In genomic region chr2L:4386926-4387550, dm6 we compare ENCODE assay signal across 1 fruit fly cellular context.
TF ChIP-seq lines count a peak whose summit lies in the region.

Gene Psf2 (minus strand): TSS chr2L:4387356.

TF ChIP-seq in whole organism, embryonic, 481 proteins besides CTCF, POLR2A, EP300 and RAD21 (continued from another document and continues in another):
- TF ChIP-seq salm (tag; optimal IDR thresholded peaks at IDR 0.05; lab: Kevin White, UChicago): no peak
- TF ChIP-seq CG4707 (GFP tag; optimal IDR thresholded peaks at IDR 0.05; lab: Kevin White, UChicago): no peak
- TF ChIP-seq H2.0 (GFP tag; IDR thresholded peaks at IDR 0.05; lab: Robert Waterston, UW): no peak
- TF ChIP-seq CG6272 (GFP tag; IDR thresholded peaks at IDR 0.05; lab: Robert Waterston, UW): no peak
- no peak for TF ChIP-seq grn (GFP tag; optimal IDR thresholded peaks at IDR 0.05; lab: Kevin White, UChicago)
- TF ChIP-seq mirr (GFP tag; optimal IDR thresholded peaks at IDR 0.05; lab: Kevin White, UChicago): no peak
- TF ChIP-seq CG17802 (tag; optimal IDR thresholded peaks at IDR 0.05; lab: Kevin White, UChicago): no peak
- TF ChIP-seq CG15696 (tag; optimal IDR thresholded peaks at IDR 0.05; lab: Kevin White, UChicago): no peak
- no peak for TF ChIP-seq crol (GFP tag; IDR thresholded peaks at IDR 0.05; lab: Robert Waterston, UW)
- no peak for TF ChIP-seq slbo (GFP tag; IDR thresholded peaks at IDR 0.05; lab: Robert Waterston, UW)
- no peak for TF ChIP-seq CG30403 (GFP tag; optimal IDR thresholded peaks at IDR 0.05; lab: Kevin White, UChicago)
- TF ChIP-seq Meics (GFP tag; optimal IDR thresholded peaks at IDR 0.05; lab: Kevin White, UChicago): no peak
- no peak for TF ChIP-seq CG18764 (GFP tag; optimal IDR thresholded peaks at IDR 0.05; lab: Kevin White, UChicago)
- no peak for TF ChIP-seq CG4404 (GFP tag; IDR thresholded peaks at IDR 0.05; lab: Robert Waterston, UW)
- no peak for TF ChIP-seq odd (GFP tag; optimal IDR thresholded peaks at IDR 0.05; lab: Kevin White, UChicago)
- TF ChIP-seq Max (GFP tag; optimal IDR thresholded peaks at IDR 0.05; lab: Kevin White, UChicago): no peak
- TF ChIP-seq Abd-B (GFP tag; optimal IDR thresholded peaks at IDR 0.05; lab: Kevin White, UChicago): no peak
- no peak for TF ChIP-seq tio (GFP tag; optimal IDR thresholded peaks at IDR 0.05; lab: Kevin White, UChicago)
- no peak for TF ChIP-seq gsb (GFP tag; IDR thresholded peaks at IDR 0.05; lab: Robert Waterston, UW)
- TF ChIP-seq al (GFP tag; IDR thresholded peaks at IDR 0.05; lab: Robert Waterston, UW): no peak
- TF ChIP-seq Atf3 (GFP tag; optimal IDR thresholded peaks at IDR 0.05; lab: Kevin White, UChicago): no peak
- TF ChIP-seq pan (optimal IDR thresholded peaks at IDR 0.05; lab: Kevin White, UChicago): no peak
- TF ChIP-seq pan (GFP tag; optimal IDR thresholded peaks at IDR 0.05 in 1 of 2, IDR thresholded peaks at IDR 0.05 in 1 of 2): no peak
- TF ChIP-seq ranshi (GFP tag; IDR thresholded peaks at IDR 0.05; lab: Robert Waterston, UW): no peak
- TF ChIP-seq sima (GFP tag; optimal IDR thresholded peaks at IDR 0.05; lab: Kevin White, UChicago): no peak
- TF ChIP-seq p53 (GFP tag; optimal IDR thresholded peaks at IDR 0.05; lab: Kevin White, UChicago): no peak
- no peak for TF ChIP-seq TFAM (GFP tag; optimal IDR thresholded peaks at IDR 0.05; lab: Kevin White, UChicago)
- peak; percentile 37 for TF ChIP-seq Xbp1 (GFP tag; optimal IDR thresholded peaks at IDR 0.05; lab: Kevin White, UChicago)
- TF ChIP-seq CG4328 (GFP tag; optimal IDR thresholded peaks at IDR 0.05; lab: Kevin White, UChicago): no peak
- no peak for TF ChIP-seq tx (GFP tag; optimal IDR thresholded peaks at IDR 0.05; lab: Kevin White, UChicago)
- no peak for TF ChIP-seq gem (tag; optimal IDR thresholded peaks at IDR 0.05; lab: Kevin White, UChicago)
- peak; percentile 37 for TF ChIP-seq trem (tag; optimal IDR thresholded peaks at IDR 0.05; lab: Kevin White, UChicago)
- no peak for TF ChIP-seq CG11456 (GFP tag; IDR thresholded peaks at IDR 0.05; lab: Robert Waterston, UW)
- no peak for TF ChIP-seq az2 (GFP tag; optimal IDR thresholded peaks at IDR 0.05; lab: Kevin White, UChicago)
- TF ChIP-seq CG10979 (tag; optimal IDR thresholded peaks at IDR 0.05; lab: Kevin White, UChicago): no peak
- TF ChIP-seq lola (GFP tag; optimal IDR thresholded peaks at IDR 0.05; lab: Kevin White, UChicago): no peak
- no peak for TF ChIP-seq Hey (tag; optimal IDR thresholded peaks at IDR 0.05; lab: Kevin White, UChicago)
- TF ChIP-seq Pdp1 (GFP tag; optimal IDR thresholded peaks at IDR 0.05; lab: Kevin White, UChicago): peak in 1 of 2 experiments; percentile 37
- TF ChIP-seq HmgZ (tag; optimal IDR thresholded peaks at IDR 0.05; lab: Kevin White, UChicago): peak; percentile 7
- TF ChIP-seq kay (GFP tag; optimal IDR thresholded peaks at IDR 0.05; lab: Kevin White, UChicago): no peak
- TF ChIP-seq CG4730 (GFP tag; IDR thresholded peaks at IDR 0.05; lab: Robert Waterston, UW): no peak
- no peak for TF ChIP-seq pita (GFP tag; optimal IDR thresholded peaks at IDR 0.05; lab: Kevin White, UChicago)
- peak; percentile 49; the same call in 1 of the 2 replicates for TF ChIP-seq CG42726 (GFP tag; IDR thresholded peaks at IDR 0.05; lab: Robert Waterston, UW; ENCODE audit: partially characterized antibody)
- no peak for TF ChIP-seq Fer3 (tag; optimal IDR thresholded peaks at IDR 0.05; lab: Kevin White, UChicago)
- no peak for TF ChIP-seq otp (GFP tag; IDR thresholded peaks at IDR 0.05; lab: Robert Waterston, UW)
- no peak for TF ChIP-seq CG13296 (GFP tag; optimal IDR thresholded peaks at IDR 0.05; lab: Kevin White, UChicago)
- TF ChIP-seq hth (optimal IDR thresholded peaks at IDR 0.05; lab: Kevin White, UChicago): no peak
- TF ChIP-seq CG14860 (GFP tag; IDR thresholded peaks at IDR 0.05; lab: Robert Waterston, UW; ENCODE audit: partially characterized antibody): 0 out of 3 replicates have a peak, but pooled peaks have one; percentile 40
- TF ChIP-seq CG9727 (GFP tag; optimal IDR thresholded peaks at IDR 0.05; lab: Kevin White, UChicago): no peak
- TF ChIP-seq CrebB (tag; optimal IDR thresholded peaks at IDR 0.05; lab: Kevin White, UChicago): no peak
- TF ChIP-seq trh (GFP tag; optimal IDR thresholded peaks at IDR 0.05; lab: Kevin White, UChicago): no peak
- no peak for TF ChIP-seq CG1024 (GFP tag; IDR thresholded peaks at IDR 0.05; lab: Robert Waterston, UW)
- no peak for TF ChIP-seq jumu (GFP tag; optimal IDR thresholded peaks at IDR 0.05; lab: Kevin White, UChicago)
- TF ChIP-seq CG32532 (GFP tag; IDR thresholded peaks at IDR 0.05; lab: Robert Waterston, UW): no peak
- TF ChIP-seq Ptx1 (GFP tag; IDR thresholded peaks at IDR 0.05; lab: Robert Waterston, UW): no peak
- TF ChIP-seq Taf1 (GFP tag; IDR thresholded peaks at IDR 0.05; lab: Robert Waterston, UW): no peak
- TF ChIP-seq CG2116 (GFP tag; optimal IDR thresholded peaks at IDR 0.05; lab: Kevin White, UChicago): peak; percentile 73
- no peak for TF ChIP-seq Hsf (GFP tag; optimal IDR thresholded peaks at IDR 0.05; lab: Kevin White, UChicago)
- peak; percentile 49; the same call in 1 of the 3 replicates for TF ChIP-seq Doc3 (GFP tag; IDR thresholded peaks at IDR 0.05; lab: Robert Waterston, UW; ENCODE audit: partially characterized antibody)
- TF ChIP-seq maf-S (GFP tag; optimal IDR thresholded peaks at IDR 0.05; lab: Kevin White, UChicago): no peak
- no peak for TF ChIP-seq CHES-1-like (GFP tag; optimal IDR thresholded peaks at IDR 0.05; lab: Kevin White, UChicago)
- TF ChIP-seq CG30020 (tag; optimal IDR thresholded peaks at IDR 0.05; lab: Kevin White, UChicago): no peak
- TF ChIP-seq C15 (GFP tag; IDR thresholded peaks at IDR 0.05; lab: Robert Waterston, UW): no peak
- TF ChIP-seq CG6765 (GFP tag; optimal IDR thresholded peaks at IDR 0.05; lab: Kevin White, UChicago): no peak
- no peak for TF ChIP-seq Blimp-1 (GFP tag; optimal IDR thresholded peaks at IDR 0.05; lab: Kevin White, UChicago)
- TF ChIP-seq CG17361 (GFP tag; IDR thresholded peaks at IDR 0.05; lab: Robert Waterston, UW): no peak
- no peak for TF ChIP-seq Tbp (GFP tag; optimal IDR thresholded peaks at IDR 0.05; lab: Kevin White, UChicago)
- no peak for TF ChIP-seq sens (GFP tag; lab: Kevin White, UChicago)
- TF ChIP-seq CG34422 (GFP tag; IDR thresholded peaks at IDR 0.05; lab: Robert Waterston, UW): 0 out of 3 replicates have a peak, but pooled peaks have one; percentile 0
- no peak for TF ChIP-seq Awh (GFP tag; IDR thresholded peaks at IDR 0.05; lab: Robert Waterston, UW)
- TF ChIP-seq BEAF-32 (GFP tag; optimal IDR thresholded peaks at IDR 0.05; lab: Kevin White, UChicago): peak; percentile 67
- TF ChIP-seq crp (GFP tag; optimal IDR thresholded peaks at IDR 0.05; lab: Kevin White, UChicago): peak in 1 of 2 experiments; percentile 27
- TF ChIP-seq CG5180 (GFP tag; optimal IDR thresholded peaks at IDR 0.05; lab: Kevin White, UChicago): no peak
- no peak; the same call in 1 of the 2 replicates for TF ChIP-seq hbn (GFP tag; IDR thresholded peaks at IDR 0.05; lab: Robert Waterston, UW; ENCODE audit: partially characterized antibody)
- peak; percentile 16 for TF ChIP-seq mam (GFP tag; optimal IDR thresholded peaks at IDR 0.05; lab: Kevin White, UChicago)
- TF ChIP-seq CG33557 (GFP tag; optimal IDR thresholded peaks at IDR 0.05; lab: Kevin White, UChicago): no peak
- no peak for TF ChIP-seq so (GFP tag; IDR thresholded peaks at IDR 0.05; lab: Robert Waterston, UW)
- TF ChIP-seq Ets65A (GFP tag; lab: Kevin White, UChicago): no peak
- TF ChIP-seq Dref (GFP tag; IDR thresholded peaks at IDR 0.05; lab: Robert Waterston, UW): peak; percentile 91
- TF ChIP-seq Rfx (GFP tag; IDR thresholded peaks at IDR 0.05; lab: Robert Waterston, UW): no peak
- TF ChIP-seq Ssrp (tag; optimal IDR thresholded peaks at IDR 0.05; lab: Kevin White, UChicago): no peak
- TF ChIP-seq sqz (GFP tag; optimal IDR thresholded peaks at IDR 0.05; lab: Kevin White, UChicago): no peak
- TF ChIP-seq Asciz (GFP tag; optimal IDR thresholded peaks at IDR 0.05; lab: Kevin White, UChicago): no peak
- no peak for TF ChIP-seq Mad (GFP tag; optimal IDR thresholded peaks at IDR 0.05; lab: Kevin White, UChicago)
- TF ChIP-seq ken (GFP tag; IDR thresholded peaks at IDR 0.05; lab: Robert Waterston, UW): no peak
- TF ChIP-seq stwl (tag; optimal IDR thresholded peaks at IDR 0.05; lab: Kevin White, UChicago): peak; percentile 57
- no peak for TF ChIP-seq NfI (GFP tag; optimal IDR thresholded peaks at IDR 0.05; lab: Kevin White, UChicago)
- TF ChIP-seq CG12236 (GFP tag; optimal IDR thresholded peaks at IDR 0.05; lab: Kevin White, UChicago): no peak
- TF ChIP-seq Sin3A (optimal IDR thresholded peaks at IDR 0.05; lab: Kevin White, UChicago): peak; percentile 25
- TF ChIP-seq Mes4 (GFP tag; optimal IDR thresholded peaks at IDR 0.05; lab: Kevin White, UChicago): no peak
- no peak for TF ChIP-seq slou (GFP tag; optimal IDR thresholded peaks at IDR 0.05; lab: Kevin White, UChicago)
- no peak for TF ChIP-seq Dek (tag; optimal IDR thresholded peaks at IDR 0.05; lab: Kevin White, UChicago)
- no peak for TF ChIP-seq gro (GFP tag; optimal IDR thresholded peaks at IDR 0.05; lab: Kevin White, UChicago)
- TF ChIP-seq sob (GFP tag; IDR thresholded peaks at IDR 0.05; lab: Robert Waterston, UW): no peak
- no peak for TF ChIP-seq luna (GFP tag; optimal IDR thresholded peaks at IDR 0.05; lab: Kevin White, UChicago)
- TF ChIP-seq CG6689 (GFP tag; IDR thresholded peaks at IDR 0.05; lab: Robert Waterston, UW): 0 out of 2 replicates have a peak, but pooled peaks have one; percentile 9
- TF ChIP-seq btn (GFP tag; optimal IDR thresholded peaks at IDR 0.05; lab: Kevin White, UChicago): no peak
- no peak for TF ChIP-seq CG8089 (GFP tag; optimal IDR thresholded peaks at IDR 0.05; lab: Kevin White, UChicago)
- TF ChIP-seq Chrac-16 (GFP tag; optimal IDR thresholded peaks at IDR 0.05; lab: Kevin White, UChicago): no peak
- no peak for TF ChIP-seq ftz-f1 (GFP tag; optimal IDR thresholded peaks at IDR 0.05; lab: Kevin White, UChicago)
- TF ChIP-seq aop (GFP tag; IDR thresholded peaks at IDR 0.05; lab: Robert Waterston, UW): no peak
- no peak for TF ChIP-seq psq (GFP tag; optimal IDR thresholded peaks at IDR 0.05; lab: Kevin White, UChicago)
- no peak for TF ChIP-seq CG10321 (GFP tag; IDR thresholded peaks at IDR 0.05; lab: Robert Waterston, UW)
- TF ChIP-seq pho (GFP tag; optimal IDR thresholded peaks at IDR 0.05; lab: Kevin White, UChicago): no peak
- no peak for TF ChIP-seq CG15011 (GFP tag; optimal IDR thresholded peaks at IDR 0.05; lab: Kevin White, UChicago)
- TF ChIP-seq disco-r (GFP tag; optimal IDR thresholded peaks at IDR 0.05; lab: Kevin White, UChicago): no peak
- no peak for TF ChIP-seq ATbp (GFP tag; optimal IDR thresholded peaks at IDR 0.05; lab: Kevin White, UChicago)
- no peak for TF ChIP-seq CG6854 (GFP tag; optimal IDR thresholded peaks at IDR 0.05; lab: Kevin White, UChicago)
- TF ChIP-seq CG3163 (GFP tag; optimal IDR thresholded peaks at IDR 0.05; lab: Kevin White, UChicago): no peak
- TF ChIP-seq esg (GFP tag; conservative IDR thresholded peaks at IDR 0.05; lab: Robert Waterston, UW): no peak
- TF ChIP-seq Antp (GFP tag; optimal IDR thresholded peaks at IDR 0.05; lab: Kevin White, UChicago): peak; percentile 24
- TF ChIP-seq CG3847 (GFP tag; IDR thresholded peaks at IDR 0.05; lab: Robert Waterston, UW): peak; percentile 43; the same call in 1 of the 2 replicates
- no peak for TF ChIP-seq CG17612 (GFP tag; IDR thresholded peaks at IDR 0.05; lab: Robert Waterston, UW)
- no peak for TF ChIP-seq Dfd (GFP tag; optimal IDR thresholded peaks at IDR 0.05; lab: Kevin White, UChicago)
- TF ChIP-seq en (GFP tag; optimal IDR thresholded peaks at IDR 0.05; lab: Kevin White, UChicago): no peak
- no peak for TF ChIP-seq CG4424 (GFP tag; optimal IDR thresholded peaks at IDR 0.05; lab: Kevin White, UChicago)
- TF ChIP-seq CG7745 (tag; optimal IDR thresholded peaks at IDR 0.05; lab: Kevin White, UChicago): no peak
- TF ChIP-seq CG3065 (GFP tag; optimal IDR thresholded peaks at IDR 0.05; lab: Kevin White, UChicago): no peak
- TF ChIP-seq dysf (GFP tag; IDR thresholded peaks at IDR 0.05; lab: Robert Waterston, UW): no peak
- no peak for TF ChIP-seq CG7271 (tag; optimal IDR thresholded peaks at IDR 0.05; lab: Kevin White, UChicago)
- no peak for TF ChIP-seq her (GFP tag; optimal IDR thresholded peaks at IDR 0.05; lab: Kevin White, UChicago)
- no peak for TF ChIP-seq PHDP (tag; optimal IDR thresholded peaks at IDR 0.05; lab: Kevin White, UChicago)
- no peak for TF ChIP-seq CG6813 (GFP tag; optimal IDR thresholded peaks at IDR 0.05; lab: Kevin White, UChicago)
- TF ChIP-seq CG1233 (GFP tag; optimal IDR thresholded peaks at IDR 0.05; lab: Kevin White, UChicago): no peak
- no peak for TF ChIP-seq hkb (optimal IDR thresholded peaks at IDR 0.05; lab: Kevin White, UChicago)
- no peak for TF ChIP-seq hkb (GFP tag; IDR thresholded peaks at IDR 0.05; lab: Robert Waterston, UW)
- TF ChIP-seq CG13775 (GFP tag; optimal IDR thresholded peaks at IDR 0.05; lab: Kevin White, UChicago): no peak
- no peak for TF ChIP-seq CG18011 (GFP tag; optimal IDR thresholded peaks at IDR 0.05; lab: Kevin White, UChicago)
- no peak for TF ChIP-seq zen (tag; optimal IDR thresholded peaks at IDR 0.05; lab: Kevin White, UChicago)
- TF ChIP-seq CG11093 (GFP tag; IDR thresholded peaks at IDR 0.05; lab: Robert Waterston, UW): no peak
- TF ChIP-seq sisA (GFP tag; IDR thresholded peaks at IDR 0.05; lab: Robert Waterston, UW): no peak
- TF ChIP-seq Hand (GFP tag; optimal IDR thresholded peaks at IDR 0.05; lab: Kevin White, UChicago): no peak
- no peak for TF ChIP-seq Spps (tag; optimal IDR thresholded peaks at IDR 0.05; lab: Kevin White, UChicago)
- TF ChIP-seq Hr39 (optimal IDR thresholded peaks at IDR 0.05; lab: Kevin White, UChicago): no peak
- TF ChIP-seq CG12391 (tag; optimal IDR thresholded peaks at IDR 0.05; lab: Kevin White, UChicago): no peak
- TF ChIP-seq sug (tag; optimal IDR thresholded peaks at IDR 0.05; lab: Kevin White, UChicago): no peak
- no peak for TF ChIP-seq CG12219 (GFP tag; optimal IDR thresholded peaks at IDR 0.05; lab: Kevin White, UChicago)
- no peak for TF ChIP-seq CG11560 (tag; IDR thresholded peaks at IDR 0.05; lab: Robert Waterston, UW)
- TF ChIP-seq repo (GFP tag; optimal IDR thresholded peaks at IDR 0.05; lab: Kevin White, UChicago): no peak
- no peak for TF ChIP-seq Atf-2 (GFP tag; optimal IDR thresholded peaks at IDR 0.05; lab: Kevin White, UChicago)
- TF ChIP-seq bbx (GFP tag; IDR thresholded peaks at IDR 0.05; lab: Robert Waterston, UW; ENCODE audit: partially characterized antibody): peak; percentile 69
